Fruit fly (Drosophila melanogaster) whole organism, embryonic: ENCODE data around the gene COX6B.

Source experiments
- B-H1 ChIP-seq: fragments of 200-800 bp; sonication (Bioruptor generic); IDR thresholded peaks from 3 replicates; pipeline ENCODE4 v1.3.6; 2022; ENCODE audit warnings: missing biosample characterization, missing genetic modification characterization
- CG10274 ChIP-seq: fragments of 200-800 bp; sonication (Bioruptor generic); optimal IDR thresholded peaks from 3 replicates; lab custom pipeline; 2017; ENCODE audit warnings: missing biosample characterization, mild to moderate bottlenecking, missing genetic modification characterization
- CG10565 ChIP-seq: fragments of 200-800 bp; sonication (Bioruptor generic); optimal IDR thresholded peaks from 3 replicates; lab custom pipeline; 2016; ENCODE audit warnings: missing biosample characterization, mild to moderate bottlenecking, missing genetic modification characterization
- CG10654 ChIP-seq: fragments of 200-800 bp; sonication (Bioruptor generic); optimal IDR thresholded peaks from 2 replicates; lab custom pipeline; 2016; ENCODE audit warnings: missing biosample characterization, missing genetic modification characterization
- CG10959 ChIP-seq: fragments of 200-800 bp; sonication (Bioruptor generic); IDR thresholded peaks from 2 replicates; pipeline ENCODE4 v1.3.6; 2022; ENCODE audit warnings: missing biosample characterization, missing genetic modification characterization
- CG12942 ChIP-seq: fragments of 200-800 bp; sonication (Bioruptor generic); optimal IDR thresholded peaks from 3 replicates; lab custom pipeline; 2016; ENCODE audit warnings: missing biosample characterization, missing genetic modification characterization
- CG13287 ChIP-seq: fragments of 200-800 bp; sonication (Bioruptor generic); IDR thresholded peaks from 2 replicates; pipeline ENCODE4 v1.3.6; 2022; ENCODE audit warnings: missing biosample characterization, missing genetic modification characterization; ENCODE audit not compliant: partially characterized antibody
- CG13424 ChIP-seq: fragments of 200-800 bp; sonication (Bioruptor generic); optimal IDR thresholded peaks from 2 replicates; lab custom pipeline; 2019; ENCODE audit warnings: missing biosample characterization, mild to moderate bottlenecking, missing genetic modification characterization, moderate library complexity
- CG14965 ChIP-seq: fragments of 200-800 bp; sonication (Bioruptor generic); optimal IDR thresholded peaks from 2 replicates; lab custom pipeline; 2016; ENCODE audit warnings: missing biosample characterization, missing genetic modification characterization, borderline replicate concordance
- CG15696 ChIP-seq: fragments of 200-800 bp; sonication (Bioruptor generic); optimal IDR thresholded peaks from 2 replicates; lab custom pipeline; 2019; ENCODE audit warnings: missing biosample characterization, mild to moderate bottlenecking, missing genetic modification characterization, moderate library complexity
- CG17359 ChIP-seq: fragments of 200-800 bp; sonication (Bioruptor generic); optimal IDR thresholded peaks from 3 replicates; lab custom pipeline; 2018; ENCODE audit warnings: missing biosample characterization, mild to moderate bottlenecking, missing genetic modification characterization, moderate library complexity
- CG2116 ChIP-seq: fragments of 200-800 bp; sonication (Bioruptor generic); optimal IDR thresholded peaks from 3 replicates; lab custom pipeline; 2018; ENCODE audit warnings: missing biosample characterization, mild to moderate bottlenecking, missing genetic modification characterization
- CG2712 ChIP-seq: fragments of 200-800 bp; optimal IDR thresholded peaks from 3 replicates; lab custom pipeline; 2019; ENCODE audit warnings: missing biosample characterization, mild to moderate bottlenecking, missing genetic modification characterization, moderate library complexity
- CG4328 ChIP-seq: fragments of 200-800 bp; sonication (Bioruptor generic); optimal IDR thresholded peaks from 3 replicates; lab custom pipeline; 2017; ENCODE audit warnings: missing biosample characterization, missing genetic modification reagents, missing genetic modification characterization
- CG4854 ChIP-seq: fragments of 200-800 bp; sonication (Bioruptor generic); optimal IDR thresholded peaks from 2 replicates; lab custom pipeline; 2016; ENCODE audit warnings: missing biosample characterization, missing genetic modification characterization, inconsistent platforms
- CG6791 ChIP-seq: fragments of 200-800 bp; sonication (Bioruptor generic); IDR thresholded peaks from 3 replicates; pipeline ENCODE4 v1.3.6; 2022; ENCODE audit warnings: missing biosample characterization, missing genetic modification characterization; ENCODE audit not compliant: partially characterized antibody
- CG9797 ChIP-seq: fragments of 200-800 bp; sonication (Bioruptor generic); optimal IDR thresholded peaks from 3 replicates; lab custom pipeline; 2018; ENCODE audit warnings: missing biosample characterization, mild to moderate bottlenecking, missing genetic modification characterization
- D ChIP-seq, 2 experiments: fragments of 200-800 bp in 1 of 2; fragments of >200 bp in 1 of 2; sonication (Bioruptor generic) in 1 of 2; optimal IDR thresholded peaks; 2 replicates in 1 of 2; 3 replicates in 1 of 2; lab custom pipeline; 2017; ENCODE audit warnings: mild to moderate bottlenecking in 1 of 2, missing biosample characterization in 1 of 2, missing genetic modification characterization in 1 of 2, missing genetic modification reagents in 1 of 2
- Dip2 ChIP-seq: fragments of 200-800 bp; sonication (Bioruptor generic); IDR thresholded peaks from 2 replicates; pipeline ENCODE4 v1.3.6; 2022; ENCODE audit warnings: missing biosample characterization, missing genetic modification characterization
- Ets65A ChIP-seq: fragments of 200-800 bp; sonication (Bioruptor generic); peaks from one replicate; lab custom pipeline; 2016; ENCODE audit warnings: missing biosample characterization, missing genetic modification characterization
- Nf-YB ChIP-seq: fragments of 200-800 bp; sonication (Bioruptor generic); optimal IDR thresholded peaks from 3 replicates; lab custom pipeline; 2019; ENCODE audit warnings: missing biosample characterization, mild to moderate bottlenecking, missing genetic modification characterization, moderate library complexity
- Oaz ChIP-seq: fragments of 200-800 bp; sonication (Bioruptor generic); IDR thresholded peaks from 2 replicates; pipeline ENCODE4 v1.3.6; 2022; ENCODE audit warnings: missing biosample characterization, missing genetic modification characterization
- Rfx ChIP-seq: fragments of 200-800 bp; sonication (Bioruptor generic); IDR thresholded peaks from 2 replicates; pipeline ENCODE4 v1.3.6; 2022; ENCODE audit warnings: missing biosample characterization, missing genetic modification characterization
- Trl ChIP-seq, 3 experiments: fragments of >200 bp in 2 of 3; fragments of 200-800 bp in 1 of 3; sonication (Bioruptor generic) in 1 of 3; optimal IDR thresholded peaks; 2 replicates in 1 of 3; 3 replicates in 2 of 3; lab custom pipeline; 2016 to 2017; ENCODE audit warnings: missing biosample characterization in 1 of 3, missing genetic modification characterization in 1 of 3
- amos ChIP-seq: fragments of 200-800 bp; sonication (Bioruptor generic); IDR thresholded peaks from 2 replicates; pipeline ENCODE4 v1.3.6; 2022; ENCODE audit warnings: missing biosample characterization, missing genetic modification characterization; ENCODE audit not compliant: partially characterized antibody
- cg ChIP-seq: fragments of 200-800 bp; sonication (Bioruptor generic); optimal IDR thresholded peaks from 3 replicates; lab custom pipeline; 2019; ENCODE audit warnings: missing biosample characterization, mild to moderate bottlenecking, missing genetic modification characterization, moderate library complexity
- cwo ChIP-seq: fragments of 200-800 bp; sonication (Bioruptor generic); optimal IDR thresholded peaks from 3 replicates; lab custom pipeline; 2017; ENCODE audit warnings: missing biosample characterization, missing genetic modification characterization, mild to moderate bottlenecking, moderate library complexity, missing genetic modification reagents
- da ChIP-seq: fragments of 200-800 bp; sonication (Bioruptor generic); optimal IDR thresholded peaks from 2 replicates; lab custom pipeline; 2016; ENCODE audit warnings: missing biosample characterization, missing genetic modification characterization
- emc ChIP-seq: fragments of 200-800 bp; sonication (Bioruptor generic); optimal IDR thresholded peaks from 2 replicates; lab custom pipeline; 2016; ENCODE audit warnings: missing biosample characterization, missing genetic modification characterization
- eyg ChIP-seq: fragments of 200-800 bp; sonication (Bioruptor generic); optimal IDR thresholded peaks from 3 replicates; lab custom pipeline; 2016; ENCODE audit warnings: missing biosample characterization, missing genetic modification characterization
- hb ChIP-seq: fragments of 200-800 bp; sonication (Bioruptor generic); IDR thresholded peaks from 3 replicates; pipeline ENCODE4 v1.3.6; 2022; ENCODE audit warnings: missing biosample characterization, missing genetic modification characterization; ENCODE audit not compliant: partially characterized antibody
- hbn ChIP-seq: fragments of 200-800 bp; sonication (Bioruptor generic); IDR thresholded peaks from 2 replicates; pipeline ENCODE4 v1.3.6; 2022; ENCODE audit warnings: missing biosample characterization, missing genetic modification characterization; ENCODE audit not compliant: partially characterized antibody
- her ChIP-seq: fragments of 200-800 bp; sonication (Bioruptor generic); optimal IDR thresholded peaks from 2 replicates; lab custom pipeline; 2016; ENCODE audit warnings: missing biosample characterization, missing genetic modification characterization
- kay ChIP-seq: fragments of 200-800 bp; sonication (Bioruptor generic); optimal IDR thresholded peaks from 2 replicates; lab custom pipeline; 2016; ENCODE audit warnings: missing biosample characterization, missing genetic modification characterization
- lola ChIP-seq, 3 experiments: fragments of >200 bp in 2 of 3; fragments of 200-800 bp in 1 of 3; sonication (Bioruptor generic) in 1 of 3; optimal IDR thresholded peaks; 2 replicates each; lab custom pipeline; 2017 to 2019; ENCODE audit warnings: missing biosample characterization in 3 of 3, missing genetic modification characterization in 3 of 3, mild to moderate bottlenecking in 1 of 3, moderate library complexity in 1 of 3
- lov ChIP-seq, 2 experiments: fragments of 200-800 bp in 1 of 2; fragments of >200 bp in 1 of 2; sonication (Bioruptor generic) in 1 of 2; IDR thresholded peaks in 1 of 2; optimal IDR thresholded peaks in 1 of 2; 2 replicates in 1 of 2; 3 replicates in 1 of 2; pipeline versions ENCODE4 v1.3.6 to Lab custom; 2017 to 2022; ENCODE audit warnings: missing biosample characterization in 1 of 2, missing genetic modification characterization in 1 of 2
- org-1 ChIP-seq: fragments of 200-800 bp; sonication (Bioruptor generic); optimal IDR thresholded peaks from 2 replicates; lab custom pipeline; 2017; ENCODE audit warnings: missing biosample characterization, missing genetic modification characterization
- p53 ChIP-seq: fragments of 200-800 bp; sonication (Bioruptor generic); optimal IDR thresholded peaks from 2 replicates; lab custom pipeline; 2016; ENCODE audit warnings: missing biosample characterization, missing genetic modification characterization
- rib ChIP-seq: fragments of 200-800 bp; sonication (Bioruptor generic); IDR thresholded peaks from 2 replicates; pipeline ENCODE4 v1.3.6; 2022; ENCODE audit warnings: missing biosample characterization, missing genetic modification characterization
- sim ChIP-seq: fragments of 200-800 bp; sonication (Bioruptor generic); IDR thresholded peaks from 2 replicates; pipeline ENCODE4 v1.3.6; 2022; ENCODE audit warnings: missing biosample characterization, missing genetic modification characterization
- slp2 ChIP-seq: fragments of 200-800 bp; sonication (Bioruptor generic); optimal IDR thresholded peaks from 2 replicates; lab custom pipeline; 2016; ENCODE audit warnings: missing biosample characterization, missing genetic modification characterization
- sqz ChIP-seq: fragments of 200-800 bp; sonication (Bioruptor generic); optimal IDR thresholded peaks from 3 replicates; lab custom pipeline; 2018; ENCODE audit warnings: missing biosample characterization, mild to moderate bottlenecking, missing genetic modification characterization
- stwl ChIP-seq: fragments of 200-800 bp; sonication (Bioruptor generic); optimal IDR thresholded peaks from 3 replicates; lab custom pipeline; 2018; ENCODE audit warnings: missing biosample characterization, mild to moderate bottlenecking, missing genetic modification characterization, moderate library complexity
- tll ChIP-seq, 2 experiments: fragments of 200-800 bp in 1 of 2; fragments of >200 bp in 1 of 2; sonication (Bioruptor generic) in 1 of 2; optimal IDR thresholded peaks; 2 replicates each; lab custom pipeline; 2017 to 2019; ENCODE audit warnings: missing biosample characterization in 2 of 2, missing genetic modification characterization in 2 of 2, mild to moderate bottlenecking in 1 of 2, moderate library complexity in 1 of 2
- tna ChIP-seq: fragments of 200-800 bp; sonication (Bioruptor generic); IDR thresholded peaks from 2 replicates; pipeline ENCODE4 v1.3.6; 2022; ENCODE audit warnings: missing biosample characterization, missing genetic modification characterization; ENCODE audit not compliant: partially characterized antibody
- trem ChIP-seq: fragments of 200-800 bp; optimal IDR thresholded peaks from 3 replicates; lab custom pipeline; 2019; ENCODE audit warnings: missing biosample characterization, mild to moderate bottlenecking, missing genetic modification characterization, moderate library complexity
- trh ChIP-seq: fragments of 200-800 bp; sonication (Bioruptor generic); optimal IDR thresholded peaks from 2 replicates; lab custom pipeline; 2016; ENCODE audit warnings: missing biosample characterization, missing genetic modification characterization

COX6B gene

DNA sequence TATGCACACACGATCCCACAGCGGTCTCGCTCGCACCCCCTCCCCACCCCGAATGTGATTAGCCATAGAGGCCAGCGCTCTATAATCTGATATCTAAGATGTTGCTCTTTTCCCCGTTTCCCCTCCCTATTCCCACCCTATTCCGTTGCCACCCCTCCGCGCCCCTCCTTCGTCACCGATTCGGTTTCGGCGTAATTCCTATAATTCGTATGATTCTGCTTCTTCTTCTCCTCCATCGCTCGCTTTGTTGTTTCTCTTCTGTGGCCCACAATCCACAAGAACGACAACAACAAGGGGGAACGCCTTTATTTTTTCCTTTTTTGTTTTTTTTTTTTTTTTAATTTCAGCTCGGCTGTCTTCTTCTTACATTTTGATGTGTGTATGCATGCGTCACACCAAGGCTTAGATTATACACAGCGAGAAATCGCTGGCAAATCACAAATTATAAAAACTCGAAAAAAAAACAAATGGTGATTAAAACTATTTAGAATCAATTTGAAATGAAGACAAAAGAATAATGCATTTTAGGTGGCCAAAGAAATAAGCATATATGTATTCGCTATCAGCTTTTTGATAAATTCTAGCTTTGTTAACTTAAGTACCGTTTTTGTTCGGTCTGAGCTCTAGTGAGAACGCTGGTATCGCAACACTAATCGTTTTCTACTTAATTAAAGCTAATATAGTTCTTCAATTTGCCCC is 25.8 kb upstream of the COX6B start (continued):
- TF ChIP-seq Oaz (no peak), sim (GFP tag; lab: Robert Waterston, UW) (peak; percentile 48; the same call in 1 of the 2 replicates), eyg (GFP tag; lab: Kevin White, UChicago) (no peak), CG10959 (GFP tag; lab: Robert Waterston, UW) (0 out of 2 replicates have a peak, but pooled peaks have one; percentile 45), hb (GFP tag; lab: Robert Waterston, UW) (no peak), CG12942 (GFP tag; lab: Kevin White, UChicago) (no peak), lov (optimal IDR thresholded peaks at IDR 0.05; lab: Kevin White, UChicago) (no peak), lov (GFP tag; IDR thresholded peaks at IDR 0.05; lab: Robert Waterston, UW) (no peak), cwo (GFP tag; lab: Kevin White, UChicago) (no peak), CG9797 (GFP tag; lab: Kevin White, UChicago) (no peak), org-1 (GFP tag; lab: Kevin White, UChicago) (peak; percentile 26), CG13287 (no peak), her (GFP tag; lab: Kevin White, UChicago) (peak; percentile 16), kay (GFP tag; lab: Kevin White, UChicago) (peak; percentile 25), tna (GFP tag; lab: Robert Waterston, UW) (no peak), CG2116 (peak; percentile 9), CG6791 (no peak), CG14965 (GFP tag; lab: Kevin White, UChicago) (no peak), Dip2 (GFP tag; lab: Robert Waterston, UW) (no peak), CG10565 (no peak), slp2 (peak; percentile 35), CG13424 (peak; percentile 13), trem (tag; lab: Kevin White, UChicago) (peak; percentile 55), CG10274 (GFP tag; lab: Kevin White, UChicago) (no peak), CG4854 (GFP tag; lab: Kevin White, UChicago) (no peak), CG4328 (GFP tag; lab: Kevin White, UChicago) (no peak), lola (GFP tag; optimal IDR thresholded peaks at IDR 0.05; lab: Kevin White, UChicago) (peak in 1 of 3 experiments; percentile 76), trh (GFP tag; lab: Kevin White, UChicago) (no peak), cg (no peak), B-H1 (GFP tag; lab: Robert Waterston, UW) (no peak), Trl (optimal IDR thresholded peaks at IDR 0.05; lab: Kevin White, UChicago) (no peak), Trl (GFP tag; optimal IDR thresholded peaks at IDR 0.05; lab: Kevin White, UChicago) (peak; percentile 37), CG15696 (tag; lab: Kevin White, UChicago) (peak; percentile 58), stwl (tag; lab: Kevin White, UChicago) (peak; percentile 20), Rfx (GFP tag; lab: Robert Waterston, UW) (no peak), da (GFP tag; lab: Kevin White, UChicago) (no peak), amos (GFP tag; lab: Robert Waterston, UW) (no peak), D (optimal IDR thresholded peaks at IDR 0.05; lab: Kevin White, UChicago) (no peak), D (GFP tag; optimal IDR thresholded peaks at IDR 0.05; lab: Kevin White, UChicago) (peak; percentile 50), rib (GFP tag; lab: Robert Waterston, UW) (no peak), tll (GFP tag; optimal IDR thresholded peaks at IDR 0.05; lab: Kevin White, UChicago) (no peak), emc (GFP tag; lab: Kevin White, UChicago) (no peak), p53 (GFP tag; lab: Kevin White, UChicago) (no peak), sqz (GFP tag; lab: Kevin White, UChicago) (peak; percentile 28), Ets65A (peak; percentile 74), CG2712 (tag; lab: Kevin White, UChicago) (peak; percentile 74), CG10654 (peak; percentile 6), Nf-YB (GFP tag; lab: Kevin White, UChicago) (peak; percentile 9), hbn (GFP tag; lab: Robert Waterston, UW) (no peak), CG17359 (peak; percentile 32)
